Fruit fly (Drosophila melanogaster): ENCODE results near the gene CG3402.

Gene CG3402

dm6 chr3L:642865-643738 is 9.6 kb downstream of the CG3402 start (continued):
- no peak for TF ChIP-seq klu (GFP tag; IDR thresholded peaks at IDR 0.05)
- TF ChIP-seq CG12219 (GFP tag; optimal IDR thresholded peaks at IDR 0.05): no peak
- TF ChIP-seq Camta (GFP tag; optimal IDR thresholded peaks at IDR 0.05): peak; percentile 58
- no peak for TF ChIP-seq corto (GFP tag; optimal IDR thresholded peaks at IDR 0.05)
- no peak for TF ChIP-seq CG32772 (GFP tag; IDR thresholded peaks at IDR 0.05)
- no peak for TF ChIP-seq chn (GFP tag; optimal IDR thresholded peaks at IDR 0.05)
- no peak for TF ChIP-seq CG13424 (tag; optimal IDR thresholded peaks at IDR 0.05)
- no peak for TF ChIP-seq Sox102F (GFP tag; optimal IDR thresholded peaks at IDR 0.05)
- TF ChIP-seq CG31388 (GFP tag; optimal IDR thresholded peaks at IDR 0.05): no peak
- TF ChIP-seq CG9609 (GFP tag; optimal IDR thresholded peaks at IDR 0.05): no peak
- TF ChIP-seq CG9437 (GFP tag; optimal IDR thresholded peaks at IDR 0.05): no peak
- no peak for TF ChIP-seq CG30020 (tag; optimal IDR thresholded peaks at IDR 0.05)
- TF ChIP-seq sd (tag; optimal IDR thresholded peaks at IDR 0.05): peak; percentile 100
- TF ChIP-seq CG11695 (GFP tag; IDR thresholded peaks at IDR 0.05): no peak
- peak; percentile 79 for TF ChIP-seq Med (GFP tag)
- no peak for TF ChIP-seq BEAF-32 (GFP tag; optimal IDR thresholded peaks at IDR 0.05)
- no peak for TF ChIP-seq MBD-R2 (GFP tag; IDR thresholded peaks at IDR 0.05)
- no peak for TF ChIP-seq CG11093 (GFP tag; IDR thresholded peaks at IDR 0.05)
- TF ChIP-seq CG10654 (GFP tag; optimal IDR thresholded peaks at IDR 0.05): no peak
- TF ChIP-seq Meics (GFP tag; optimal IDR thresholded peaks at IDR 0.05): peak; percentile 24
- 0 out of 2 replicates have a peak, but pooled peaks have one; percentile 16 for TF ChIP-seq Bgb (GFP tag; IDR thresholded peaks at IDR 0.05; ENCODE audit: partially characterized antibody)
- no peak for TF ChIP-seq CG10147 (GFP tag; optimal IDR thresholded peaks at IDR 0.05)
- TF ChIP-seq CG10979 (tag; optimal IDR thresholded peaks at IDR 0.05): no peak
- peak; percentile 93 for TF ChIP-seq CG2199 (GFP tag; IDR thresholded peaks at IDR 0.05)
- no peak for TF ChIP-seq Spps (tag; optimal IDR thresholded peaks at IDR 0.05)
- TF ChIP-seq lab (GFP tag; optimal IDR thresholded peaks at IDR 0.05): peak; percentile 68
- peak; percentile 22 for TF ChIP-seq CG15696 (tag; optimal IDR thresholded peaks at IDR 0.05)
- 0 out of 3 replicates have a peak, but pooled peaks have one; percentile 21 for TF ChIP-seq ase (GFP tag; IDR thresholded peaks at IDR 0.05)
- no peak for TF ChIP-seq Lhr (GFP tag; optimal IDR thresholded peaks at IDR 0.05)
- TF ChIP-seq kah (GFP tag; optimal IDR thresholded peaks at IDR 0.05): no peak
- TF ChIP-seq onecut (GFP tag; IDR thresholded peaks at IDR 0.05): peak; percentile 30
- peak; percentile 22 for TF ChIP-seq CG14965 (GFP tag; optimal IDR thresholded peaks at IDR 0.05; ENCODE audit: borderline replicate concordance)
- TF ChIP-seq bcd (GFP tag; optimal IDR thresholded peaks at IDR 0.05): no peak
- TF ChIP-seq Blimp-1 (GFP tag; optimal IDR thresholded peaks at IDR 0.05): no peak
- TF ChIP-seq Pdp1 (GFP tag; optimal IDR thresholded peaks at IDR 0.05): peak in 1 of 2 experiments; percentile 96
- TF ChIP-seq CG12236 (GFP tag; optimal IDR thresholded peaks at IDR 0.05): no peak
- TF ChIP-seq gt (GFP tag; IDR thresholded peaks at IDR 0.05): no peak
- no peak for TF ChIP-seq sima (GFP tag; optimal IDR thresholded peaks at IDR 0.05)
- no peak for TF ChIP-seq CG6175 (GFP tag; IDR thresholded peaks at IDR 0.05)
- no peak for TF ChIP-seq nmo (GFP tag; optimal IDR thresholded peaks at IDR 0.05)
- no peak for TF ChIP-seq CG13123 (GFP tag; optimal IDR thresholded peaks at IDR 0.05)
- TF ChIP-seq vvl (GFP tag; IDR thresholded peaks at IDR 0.05): 0 out of 2 replicates have a peak, but pooled peaks have one; percentile 43
- TF ChIP-seq ab (GFP tag; optimal IDR thresholded peaks at IDR 0.05): no peak
- TF ChIP-seq B-H1 (GFP tag; IDR thresholded peaks at IDR 0.05): peak; percentile 20; the same call in 1 of the 3 replicates
- peak; percentile 30 for TF ChIP-seq CHES-1-like (GFP tag; optimal IDR thresholded peaks at IDR 0.05)
- peak; percentile 52 for TF ChIP-seq Hey (tag; optimal IDR thresholded peaks at IDR 0.05)
- TF ChIP-seq ttk (GFP tag; IDR thresholded peaks at IDR 0.05): 0 out of 2 replicates have a peak, but pooled peaks have one; percentile 7
- no peak for TF ChIP-seq TFAM (GFP tag; optimal IDR thresholded peaks at IDR 0.05)
- no peak for TF ChIP-seq eyg (GFP tag; optimal IDR thresholded peaks at IDR 0.05)

All from whole organism, embryonic.